Worm (Caenorhabditis elegans): ENCODE data around the gene egl-36.

The egl-36 gene

DNA sequence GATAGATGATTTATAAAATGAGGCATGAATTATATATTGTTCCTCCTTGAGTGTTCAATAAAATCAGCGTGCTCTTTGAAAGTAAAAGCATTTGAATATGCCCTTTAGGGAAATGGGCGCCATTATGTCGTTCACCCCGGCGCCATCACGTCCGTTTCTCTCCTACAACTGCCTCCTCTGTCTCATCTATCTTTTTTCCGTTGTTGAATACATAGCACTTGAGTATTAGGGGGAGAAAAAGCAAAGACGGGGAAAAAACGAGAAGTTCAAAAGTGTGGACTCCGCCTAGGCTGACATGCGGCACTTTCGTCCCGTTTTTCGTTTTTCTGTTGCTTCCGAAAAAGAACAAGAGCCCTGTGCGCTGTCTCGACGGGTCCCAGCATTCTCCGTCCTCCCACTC lies 33.5 kb downstream of the egl-36 start:
- TF ChIP-seq elt-3 (tag; optimal IDR thresholded peaks at IDR 0.05), result no peak
- no peak for TF ChIP-seq ces-1 (GFP tag; optimal IDR thresholded peaks at IDR 0.05)
- TF ChIP-seq mls-2 (tag; optimal IDR thresholded peaks at IDR 0.05), result no peak
- TF ChIP-seq mab-5 (tag; optimal IDR thresholded peaks at IDR 0.05), result no peak
- TF ChIP-seq nhr-12 (tag; optimal IDR thresholded peaks at IDR 0.05), result no peak
- no peak for TF ChIP-seq lin-32 (GFP tag; optimal IDR thresholded peaks at IDR 0.05)
- TF ChIP-seq M03D4.4 (tag; optimal IDR thresholded peaks at IDR 0.05), result no peak
- TF ChIP-seq zip-8 (tag; optimal IDR thresholded peaks at IDR 0.05), result no peak
- no peak for TF ChIP-seq drap-1 (GFP tag; optimal IDR thresholded peaks at IDR 0.05)
- TF ChIP-seq ceh-39 (tag; optimal IDR thresholded peaks at IDR 0.05), result no peak
- TF ChIP-seq unc-120 (tag; optimal IDR thresholded peaks at IDR 0.05; ENCODE audit: poor library complexity, severe bottlenecking), result no peak
- TF ChIP-seq mep-1 (tag; optimal IDR thresholded peaks at IDR 0.05), result no peak
- no peak for TF ChIP-seq elt-1 (tag; optimal IDR thresholded peaks at IDR 0.05; ENCODE audit: borderline replicate concordance, insufficient read depth)

DNA sequence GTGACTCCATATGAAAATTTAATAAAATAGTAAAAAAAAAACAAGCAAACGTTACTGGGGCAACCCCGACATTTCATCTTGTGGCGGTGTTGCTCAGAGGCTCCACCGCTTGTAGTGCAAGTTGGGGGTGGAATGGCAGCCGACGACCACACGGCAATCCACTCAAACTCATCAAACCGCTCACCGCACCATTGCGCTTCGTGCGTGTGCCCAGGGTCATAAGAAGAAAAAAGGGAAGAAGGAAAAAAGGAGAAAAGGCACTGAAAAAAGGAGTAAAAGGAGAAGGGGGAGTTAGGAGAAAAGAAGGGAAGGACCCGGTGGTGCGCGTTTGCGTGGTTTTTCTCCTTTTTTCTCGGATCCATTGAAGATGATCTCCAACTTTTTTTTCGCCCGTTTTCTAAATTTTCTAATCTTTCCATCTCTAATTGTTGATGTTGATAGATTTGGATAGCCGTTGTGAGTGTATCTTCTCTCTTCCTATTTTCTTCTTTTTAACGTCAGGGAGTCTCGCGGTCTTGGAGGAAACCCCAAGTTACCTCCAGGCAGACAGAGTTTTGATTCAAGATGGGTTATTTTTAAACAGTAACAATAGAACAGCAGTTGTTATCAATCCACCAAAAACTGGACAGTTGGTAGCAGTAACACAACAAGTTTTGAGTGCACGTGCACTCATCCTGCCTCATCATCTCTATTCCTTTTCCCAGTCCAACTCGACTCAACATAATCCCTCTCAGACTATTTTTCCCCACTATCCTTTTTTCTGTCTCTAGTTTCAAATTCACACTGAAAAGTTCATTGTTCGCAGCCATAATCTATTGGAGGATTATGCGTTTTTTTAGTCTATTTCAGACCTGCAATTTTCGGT lies 34.4 kb downstream of the egl-36 start:
- peak; percentile 20 for TF ChIP-seq elt-1 (tag; optimal IDR thresholded peaks at IDR 0.05; ENCODE audit: borderline replicate concordance, insufficient read depth)
- no peak for TF ChIP-seq nhr-28 (tag; optimal IDR thresholded peaks at IDR 0.05)
- TF ChIP-seq nhr-2 (tag; optimal IDR thresholded peaks at IDR 0.05), result no peak
- peak; percentile 5 for TF ChIP-seq ceh-83 (GFP tag; optimal IDR thresholded peaks at IDR 0.05)
- peak; percentile 69 for TF ChIP-seq hlh-1 (tag; optimal IDR thresholded peaks at IDR 0.05)

DNA sequence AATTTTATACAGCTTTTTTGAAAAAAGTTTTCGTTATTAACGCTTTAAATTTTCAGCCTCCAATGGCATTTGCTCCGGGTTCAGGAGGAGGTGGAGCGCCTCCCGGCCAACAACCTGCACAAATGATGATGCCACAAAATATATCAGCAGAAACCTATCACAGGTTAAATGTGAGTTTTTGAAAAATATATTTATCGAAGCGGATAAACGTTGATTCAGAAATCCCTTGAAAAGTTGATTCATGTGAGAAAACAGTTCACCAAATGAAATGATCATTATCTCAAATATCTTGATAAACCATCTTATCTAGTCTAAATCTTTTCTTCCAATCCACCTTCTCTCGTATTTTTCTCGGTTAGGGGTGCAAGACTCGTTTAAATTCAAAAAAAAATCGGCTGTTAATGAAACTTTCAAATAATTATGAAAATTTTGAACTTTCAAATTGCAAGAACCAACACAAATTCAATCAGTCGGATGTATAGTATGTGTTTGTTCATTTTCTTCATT lies 35.2 kb downstream of the egl-36 start, which contains the start of gene sma-9:
TSS of gene sma-9 (plus strand) at position 51 of the 507 bp plus-strand sequence.
- TF ChIP-seq ceh-43 (GFP tag; optimal IDR thresholded peaks at IDR 0.05), result no peak
- peak; percentile 93 for TF ChIP-seq elt-1 (tag; optimal IDR thresholded peaks at IDR 0.05; ENCODE audit: borderline replicate concordance, insufficient read depth)

DNA sequence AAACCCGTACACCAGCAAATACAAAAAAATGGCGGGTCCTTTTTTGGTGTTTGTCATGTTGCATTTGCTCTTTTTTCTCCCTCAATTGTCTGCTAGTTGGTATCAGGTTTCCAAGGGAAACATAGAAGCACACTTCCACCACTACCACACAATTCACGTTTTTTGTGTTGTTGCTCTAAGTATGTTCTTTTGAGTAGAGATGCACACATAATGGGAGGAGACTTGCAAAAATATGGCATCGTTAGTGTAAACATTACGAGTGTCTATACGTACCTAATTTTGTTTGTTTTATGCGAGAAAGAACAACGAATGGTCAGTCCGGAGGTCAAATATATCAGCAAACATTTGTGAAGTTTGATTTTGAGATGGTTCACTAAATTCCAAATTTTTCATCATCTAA lies 35.8 kb downstream of the egl-36 start:
- peak; percentile 66 for TF ChIP-seq pha-4 (tag; optimal IDR thresholded peaks at IDR 0.05)
- TF ChIP-seq nhr-2 (tag; optimal IDR thresholded peaks at IDR 0.05), result no peak
- no peak for TF ChIP-seq mab-5 (tag; optimal IDR thresholded peaks at IDR 0.05)
- no peak for TF ChIP-seq sem-2 (GFP tag; optimal IDR thresholded peaks at IDR 0.05)
- TF ChIP-seq cnd-1 (tag; optimal IDR thresholded peaks at IDR 0.05), result no peak
- TF ChIP-seq nhr-28 (tag; optimal IDR thresholded peaks at IDR 0.05), result no peak

DNA sequence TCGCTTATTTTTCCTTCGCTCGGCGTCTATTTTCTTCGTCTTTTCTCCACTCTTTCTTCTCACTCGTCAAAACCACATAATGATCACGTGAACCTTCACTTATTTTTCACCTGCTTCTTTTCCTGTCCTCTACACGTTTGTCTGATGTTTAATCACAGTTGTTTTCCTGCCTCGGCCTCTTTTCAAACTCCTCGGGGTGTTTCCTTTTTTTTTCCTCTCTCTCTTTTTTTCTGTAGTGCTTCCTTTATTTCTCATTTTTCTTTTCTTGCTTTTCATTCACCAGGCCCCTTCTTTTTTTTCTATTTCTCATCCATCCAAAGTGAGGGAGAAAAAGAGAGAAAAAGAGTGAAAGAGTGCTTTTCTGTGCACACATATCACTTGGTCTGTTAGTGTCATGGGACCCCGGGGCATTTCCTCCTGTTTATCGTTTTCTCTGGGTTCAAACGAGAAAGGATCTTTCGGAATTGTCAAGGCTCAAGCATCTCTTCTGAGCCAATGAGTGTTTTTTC lies 36.9 kb downstream of the egl-36 start:
- TF ChIP-seq sptf-1 (tag; optimal IDR thresholded peaks at IDR 0.05) (peak; percentile 6), M03D4.4 (tag; optimal IDR thresholded peaks at IDR 0.05) (no peak), lsy-2 (tag; optimal IDR thresholded peaks at IDR 0.05) (peak; percentile 5), unc-62 (GFP tag; optimal IDR thresholded peaks at IDR 0.05) (peak; percentile 34), ceh-43 (GFP tag; optimal IDR thresholded peaks at IDR 0.05) (no peak), pha-4 (tag; optimal IDR thresholded peaks at IDR 0.05) (no peak), mep-1 (tag; optimal IDR thresholded peaks at IDR 0.05) (no peak), snpc-4 (tag; optimal IDR thresholded peaks at IDR 0.05) (no peak), blmp-1 (tag; optimal IDR thresholded peaks at IDR 0.05) (peak; percentile 25), hlh-1 (tag; optimal IDR thresholded peaks at IDR 0.05) (peak; percentile 69), ces-1 (GFP tag; optimal IDR thresholded peaks at IDR 0.05) (peak; percentile 61), ham-2 (GFP tag; optimal IDR thresholded peaks at IDR 0.05) (no peak), unc-120 (tag; optimal IDR thresholded peaks at IDR 0.05; ENCODE audit: poor library complexity, severe bottlenecking) (peak; percentile 89)

DNA sequence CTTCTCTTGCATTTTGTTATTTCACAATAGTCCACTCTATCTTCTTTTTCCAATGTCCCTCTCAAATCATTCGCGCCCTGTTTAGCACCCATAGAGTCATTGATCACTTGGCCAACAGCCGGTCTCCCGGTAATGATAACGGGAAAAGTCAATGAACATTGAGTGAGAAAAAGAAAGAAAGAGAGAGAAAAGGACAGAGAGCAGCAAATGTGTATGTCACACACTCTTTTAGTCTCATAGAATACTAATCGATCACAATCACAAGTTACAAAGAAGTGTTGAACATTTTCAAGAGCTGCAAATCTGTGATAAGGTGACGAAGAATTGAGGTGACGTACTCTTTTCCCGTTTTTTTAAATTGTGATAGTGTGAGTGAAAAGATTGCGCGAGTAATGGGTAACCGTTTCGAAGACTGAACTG lies 38.0 kb downstream of the egl-36 start:
- peak; percentile 97 for TF ChIP-seq unc-120 (tag; optimal IDR thresholded peaks at IDR 0.05; ENCODE audit: poor library complexity, severe bottlenecking)
- TF ChIP-seq hlh-1 (tag; optimal IDR thresholded peaks at IDR 0.05), result peak; percentile 90
- TF ChIP-seq nhr-2 (tag; optimal IDR thresholded peaks at IDR 0.05), result no peak
- peak; percentile 87 for TF ChIP-seq unc-62 (GFP tag; optimal IDR thresholded peaks at IDR 0.05)
- no peak for TF ChIP-seq bed-3 (GFP tag; optimal IDR thresholded peaks at IDR 0.05)
